Fruit fly (Drosophila melanogaster): Measurements from ENCODE around the gene PGRP-LE.

The PGRP-LE gene

DNA sequence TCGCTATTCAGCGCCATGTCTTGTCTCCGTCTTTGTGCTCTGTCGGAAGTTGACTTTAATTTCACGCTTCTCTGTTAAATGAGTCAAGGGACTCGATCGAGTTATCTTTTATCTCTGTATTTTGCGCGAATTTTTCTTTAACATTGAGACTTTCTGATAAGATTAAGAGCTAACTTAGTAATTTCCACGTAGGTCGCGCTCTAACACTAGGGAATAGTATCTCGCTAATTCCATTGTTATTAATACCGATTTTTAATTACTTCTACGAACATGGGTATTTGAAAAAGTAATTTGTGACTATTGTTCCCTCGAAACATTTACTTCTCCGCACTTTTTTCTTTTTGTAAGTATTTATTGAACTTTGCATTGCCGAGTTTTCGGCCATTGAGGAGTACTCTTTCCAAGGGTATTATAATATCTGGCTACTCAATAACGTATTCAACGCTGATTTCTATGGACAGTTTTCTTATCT, 37.2 kb downstream of the PGRP-LE start, which contains the start of gene CG8952:
Gene CG8952, minus strand, starts transcription at position 51 of the 472 bp plus-strand sequence.
- TF ChIP-seq h (GFP tag; optimal IDR thresholded peaks at IDR 0.05) (no peak), lola (GFP tag; optimal IDR thresholded peaks at IDR 0.05) (no peak), Dfd (GFP tag; optimal IDR thresholded peaks at IDR 0.05) (no peak), OdsH (GFP tag; optimal IDR thresholded peaks at IDR 0.05) (no peak), dl (GFP tag; optimal IDR thresholded peaks at IDR 0.05; ENCODE audit: insufficient read depth in 1 of 2, partially characterized antibody in 2 of 2) (no peak), ey (GFP tag; optimal IDR thresholded peaks at IDR 0.05) (no peak), rgr (GFP tag; optimal IDR thresholded peaks at IDR 0.05) (no peak), pan (optimal IDR thresholded peaks at IDR 0.05) (no peak), Rel (GFP tag; optimal IDR thresholded peaks at IDR 0.05) (no peak), Rel (tag; optimal IDR thresholded peaks at IDR 0.05) (no peak), Hr78 (GFP tag; optimal IDR thresholded peaks at IDR 0.05) (no peak), sage (GFP tag; optimal IDR thresholded peaks at IDR 0.05) (no peak), HLH106 (tag; optimal IDR thresholded peaks at IDR 0.05) (no peak), tai (GFP tag; optimal IDR thresholded peaks at IDR 0.05) (no peak), psq (GFP tag; optimal IDR thresholded peaks at IDR 0.05) (no peak), brk (GFP tag; optimal IDR thresholded peaks at IDR 0.05) (no peak), CG32264 (GFP tag; optimal IDR thresholded peaks at IDR 0.05) (no peak), br (GFP tag; optimal IDR thresholded peaks at IDR 0.05) (no peak), Jra (GFP tag; optimal IDR thresholded peaks at IDR 0.05) (no peak), N (GFP tag; optimal IDR thresholded peaks at IDR 0.05) (no peak)

DNA sequence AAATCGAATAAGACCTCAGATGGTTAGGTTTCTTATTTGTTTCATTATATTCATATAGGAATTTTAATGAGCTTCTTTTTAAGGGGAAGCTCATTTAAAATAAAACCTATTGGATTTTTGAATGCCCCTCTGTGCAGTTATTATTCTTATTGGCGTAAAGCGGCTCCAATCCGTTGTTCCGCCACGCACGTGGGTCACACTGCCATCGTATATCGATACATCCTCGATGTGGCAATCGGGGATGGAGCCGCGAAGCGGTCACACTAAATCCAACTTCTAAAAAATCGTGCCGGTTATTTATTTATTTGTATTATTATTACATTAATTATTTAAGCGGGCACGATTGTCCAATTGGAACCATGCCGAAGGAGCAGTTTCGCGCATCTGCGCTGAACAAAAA, 41.0 kb downstream of the PGRP-LE start, which contains the start of gene Polr3A:
Gene Polr3A, plus strand, starts transcription at position 234 of the 400 bp plus-strand sequence.
- no peak for TF ChIP-seq Hr78 (GFP tag; optimal IDR thresholded peaks at IDR 0.05)
- no peak for TF ChIP-seq Dif (GFP tag; optimal IDR thresholded peaks at IDR 0.05; ENCODE audit: partially characterized antibody)
- no peak for TF ChIP-seq lola (GFP tag; optimal IDR thresholded peaks at IDR 0.05)
- TF ChIP-seq usp (GFP tag; optimal IDR thresholded peaks at IDR 0.05), result no peak
- no peak for TF ChIP-seq sv (GFP tag; optimal IDR thresholded peaks at IDR 0.05)

dm6 chrX:15761298-15761640, 42.4 kb downstream of the PGRP-LE start:
- TF ChIP-seq Rel (GFP tag; optimal IDR thresholded peaks at IDR 0.05), result no peak
- peak; percentile 6 for TF ChIP-seq Rel (tag; optimal IDR thresholded peaks at IDR 0.05)
- TF ChIP-seq sage (GFP tag; optimal IDR thresholded peaks at IDR 0.05), result no peak

DNA sequence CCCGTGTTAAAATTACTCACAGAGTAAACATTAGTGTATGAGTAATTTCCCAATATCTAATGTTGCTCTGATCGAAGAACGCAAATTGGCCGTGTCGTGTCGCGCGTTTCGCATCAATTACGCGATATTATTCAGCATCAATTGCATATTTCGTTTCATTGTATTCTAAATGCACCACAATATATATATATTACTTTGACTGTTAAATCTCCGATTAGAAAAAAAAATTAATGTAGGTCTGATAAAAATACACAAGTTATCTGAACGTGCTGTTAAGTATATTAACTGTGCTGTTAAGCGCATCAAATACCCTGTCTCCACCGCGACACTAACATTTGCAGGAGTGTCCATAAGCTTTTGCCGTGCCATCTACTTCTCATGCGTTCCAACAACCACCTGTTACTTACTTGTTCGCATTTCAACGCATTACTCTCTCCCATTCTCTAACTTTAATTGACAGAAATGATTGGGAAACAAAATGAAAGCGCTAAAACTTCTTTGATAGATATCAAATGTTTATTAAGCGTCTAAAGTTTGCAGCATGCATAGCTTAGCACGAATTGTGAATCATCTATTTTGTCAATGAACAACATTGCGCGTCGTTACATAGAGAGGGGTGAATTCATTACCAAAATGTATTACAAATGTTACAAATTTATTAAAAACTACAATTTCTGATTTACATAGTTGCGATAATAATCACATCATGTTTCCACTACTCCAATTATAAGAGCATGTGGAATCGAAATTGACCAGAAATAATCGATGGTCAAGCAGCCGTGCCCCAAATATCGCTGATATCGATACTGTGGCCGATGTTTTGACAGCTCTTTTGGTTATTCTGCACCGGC, 43.0 kb downstream of the PGRP-LE start, which contains the start of the genes Graf and mRpL3:
Gene Graf, minus strand, starts transcription at position 287 of the 851 bp plus-strand sequence.
Gene mRpL3, plus strand, starts transcription at position 802 of the 851 bp plus-strand sequence.
- TF ChIP-seq dl (GFP tag; optimal IDR thresholded peaks at IDR 0.05; ENCODE audit: insufficient read depth in 1 of 2, partially characterized antibody in 2 of 2) (no peak), fru (GFP tag; optimal IDR thresholded peaks at IDR 0.05) (peak; percentile 97), woc (GFP tag; optimal IDR thresholded peaks at IDR 0.05) (peak; percentile 71), dmrt93B (GFP tag; optimal IDR thresholded peaks at IDR 0.05) (no peak), Rel (GFP tag; optimal IDR thresholded peaks at IDR 0.05) (no peak), Rel (tag; optimal IDR thresholded peaks at IDR 0.05) (no peak), Hr78 (GFP tag; optimal IDR thresholded peaks at IDR 0.05) (peak; percentile 74), lola (GFP tag; optimal IDR thresholded peaks at IDR 0.05) (no peak), N (GFP tag; optimal IDR thresholded peaks at IDR 0.05) (peak; percentile 84), rgr (GFP tag; optimal IDR thresholded peaks at IDR 0.05) (no peak)

DNA sequence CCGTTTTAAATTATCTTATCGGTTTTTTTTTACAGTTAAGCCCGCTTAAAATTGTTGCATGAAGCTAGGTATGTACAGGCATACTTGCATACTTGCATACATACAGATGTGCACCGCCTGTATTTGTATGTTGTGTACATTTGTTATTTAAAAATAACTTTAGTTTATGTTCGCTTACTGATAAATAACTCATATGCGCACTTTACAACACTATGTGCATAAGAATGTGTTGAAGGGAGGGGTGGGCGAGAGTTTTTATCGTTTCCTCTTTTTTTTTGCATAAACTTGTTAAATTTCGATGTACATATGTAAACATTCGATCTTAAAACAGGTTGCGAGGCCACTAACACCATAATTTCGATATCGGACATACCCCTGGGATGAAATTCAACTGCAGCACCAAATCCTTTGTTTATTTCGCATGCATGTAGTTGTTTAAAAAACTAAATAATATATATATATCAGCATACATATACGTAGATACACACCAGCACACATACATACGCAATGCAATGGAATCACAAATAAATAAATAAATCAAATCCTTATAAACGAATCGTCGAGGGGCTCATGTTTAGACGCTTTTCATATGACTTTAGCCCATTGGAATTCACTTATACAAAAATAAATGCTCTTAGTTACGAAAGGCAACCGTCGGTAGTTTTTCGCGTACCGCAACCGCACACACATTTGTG, 43.8 kb downstream of the PGRP-LE start:
- no peak for TF ChIP-seq Sp1 (GFP tag; optimal IDR thresholded peaks at IDR 0.05)
- TF ChIP-seq N (GFP tag; optimal IDR thresholded peaks at IDR 0.05), result no peak
- no peak for TF ChIP-seq HLH106 (tag; optimal IDR thresholded peaks at IDR 0.05)
- TF ChIP-seq Abd-B (GFP tag; optimal IDR thresholded peaks at IDR 0.05), result no peak
- TF ChIP-seq Hr78 (GFP tag; optimal IDR thresholded peaks at IDR 0.05), result no peak
- TF ChIP-seq CrebA (GFP tag; optimal IDR thresholded peaks at IDR 0.05; ENCODE audit: borderline replicate concordance), result no peak
- TF ChIP-seq psq (GFP tag; optimal IDR thresholded peaks at IDR 0.05), result no peak
- TF ChIP-seq dl (GFP tag; optimal IDR thresholded peaks at IDR 0.05; ENCODE audit: insufficient read depth in 1 of 2, partially characterized antibody in 2 of 2), result no peak
- no peak for TF ChIP-seq tai (GFP tag; optimal IDR thresholded peaks at IDR 0.05)
- no peak for TF ChIP-seq usp (GFP tag; optimal IDR thresholded peaks at IDR 0.05)
- TF ChIP-seq OdsH (GFP tag; optimal IDR thresholded peaks at IDR 0.05), result no peak
- TF ChIP-seq fru (GFP tag; optimal IDR thresholded peaks at IDR 0.05), result no peak
- TF ChIP-seq Vsx2 (GFP tag; optimal IDR thresholded peaks at IDR 0.05; ENCODE audit: partially characterized antibody), result no peak
- no peak for TF ChIP-seq Hr83 (GFP tag; optimal IDR thresholded peaks at IDR 0.05; ENCODE audit: poor library complexity, severe bottlenecking)
- no peak for TF ChIP-seq foxo (GFP tag; optimal IDR thresholded peaks at IDR 0.05)
